Worm (Caenorhabditis elegans) whole organism, L3 larva: ENCODE data around the gene sru-2.

ENCODE experiments used
- ZK546.5 ChIP-seq: sonication (generic microtip); optimal IDR thresholded peaks from 2 replicates; lab custom pipeline; 2017; ENCODE audit warnings: missing biosample characterization, missing genetic modification characterization
- ceh-9 ChIP-seq: sonication (generic microtip); optimal IDR thresholded peaks from 2 replicates; lab custom pipeline; 2018; ENCODE audit warnings: missing biosample characterization, missing genetic modification characterization
- daf-12 ChIP-seq: fragments of 150-350 bp; optimal IDR thresholded peaks from 2 replicates; lab custom pipeline; 2014; ENCODE audit warnings: missing biosample characterization, missing genetic modification reagents, missing genetic modification characterization
- elt-1 ChIP-seq: fragments of 150-350 bp; optimal IDR thresholded peaks from 2 replicates; lab custom pipeline; 2014; ENCODE audit warnings: missing biosample characterization, missing genetic modification characterization
- lin-39 ChIP-seq: fragments of 150-350 bp; optimal IDR thresholded peaks from 2 replicates; lab custom pipeline; 2018; ENCODE audit warnings: missing biosample characterization, missing genetic modification reagents, missing genetic modification characterization
- nhr-11 ChIP-seq: fragments of 150-350 bp; optimal IDR thresholded peaks from 2 replicates; lab custom pipeline; 2014; ENCODE audit warnings: missing biosample characterization, missing genetic modification characterization
- nhr-237 ChIP-seq: fragments of 150-350 bp; optimal IDR thresholded peaks from 2 replicates; lab custom pipeline; 2014; ENCODE audit warnings: missing biosample characterization, missing genetic modification characterization
- nhr-28 ChIP-seq: fragments of 150-350 bp; optimal IDR thresholded peaks from 2 replicates; lab custom pipeline; 2014; ENCODE audit warnings: missing biosample characterization, missing genetic modification characterization
- skn-1 ChIP-seq: fragments of 150-350 bp; optimal IDR thresholded peaks from 2 replicates; lab custom pipeline; 2014; ENCODE audit warnings: missing biosample characterization, missing genetic modification characterization

DNA sequence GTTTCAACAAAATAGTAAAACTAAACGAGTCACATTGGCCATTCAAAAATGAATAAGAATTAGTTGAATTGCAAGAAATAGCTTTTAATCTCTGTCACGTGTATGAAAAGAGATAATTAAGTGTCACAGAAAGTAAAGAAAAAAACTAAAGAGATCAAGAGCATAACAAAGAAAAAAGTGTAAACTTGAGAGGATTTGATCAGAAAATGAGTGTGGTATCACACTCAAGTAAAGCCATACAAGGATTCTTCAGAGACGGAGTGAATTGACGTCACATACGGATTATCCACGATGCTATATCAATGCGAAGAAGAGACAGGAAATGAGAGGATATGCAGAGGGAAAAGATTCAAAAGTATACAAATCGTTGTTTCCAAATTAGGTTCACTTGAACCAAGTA lies 16.8 kb upstream of the sru-2 start:
- TF ChIP-seq nhr-28 (tag; lab: Kevin White, UChicago) (no peak), daf-12 (tag; lab: Kevin White, UChicago) (no peak), nhr-11 (tag; lab: Kevin White, UChicago) (no peak), lin-39 (no peak), skn-1 (tag; lab: Kevin White, UChicago) (no peak), nhr-237 (tag; lab: Kevin White, UChicago) (no peak), elt-1 (tag; lab: Kevin White, UChicago) (no peak), ZK546.5 (tag; lab: Kevin White, UChicago) (no peak), ceh-9 (no peak)
